Fruit fly (Drosophila melanogaster): ENCODE data around the gene CG10068.

DNA sequence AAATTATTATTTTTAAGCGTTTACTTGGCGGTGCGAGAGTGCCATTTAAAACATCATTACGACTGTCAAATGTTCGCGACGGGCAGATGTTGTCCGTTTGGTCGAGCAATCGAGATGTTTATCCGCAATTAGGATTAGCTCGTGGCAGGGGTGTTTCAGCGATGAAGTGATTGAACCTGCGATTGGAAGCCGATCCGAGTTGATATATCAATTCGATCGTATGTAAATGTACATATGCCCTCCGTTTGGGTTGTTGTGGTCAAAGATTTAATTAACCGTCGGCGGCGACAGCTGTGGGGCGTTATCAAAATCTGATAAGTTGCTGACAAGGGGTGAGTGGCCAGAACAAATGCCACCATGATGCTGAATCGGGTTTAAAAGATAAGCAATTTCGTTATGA is 14.8 kb upstream of the CG10068 start:
- TF ChIP-seq fd85E (GFP tag; optimal IDR thresholded peaks at IDR 0.05) (no peak), dac (GFP tag; optimal IDR thresholded peaks at IDR 0.05) (no peak), Lpt (GFP tag; optimal IDR thresholded peaks at IDR 0.05) (no peak), Blimp-1 (GFP tag; optimal IDR thresholded peaks at IDR 0.05) (no peak), CG8632 (GFP tag; optimal IDR thresholded peaks at IDR 0.05) (no peak), Gug (GFP tag; IDR thresholded peaks at IDR 0.05) (no peak), CG9139 (GFP tag; optimal IDR thresholded peaks at IDR 0.05) (no peak), CG3919 (GFP tag; optimal IDR thresholded peaks at IDR 0.05) (no peak), CG8119 (GFP tag; IDR thresholded peaks at IDR 0.05) (no peak), OdsH (GFP tag; optimal IDR thresholded peaks at IDR 0.05) (no peak), lz (GFP tag; optimal IDR thresholded peaks at IDR 0.05) (no peak)
